Worm (Caenorhabditis elegans): ENCODE results near the gene nac-2.

ce11 chrIII:9071372-9071771 lies 28.3 kb upstream of the nac-2 start, which contains the start of gene lin-12:
- TF ChIP-seq ces-1 (GFP tag; optimal IDR thresholded peaks at IDR 0.05) = no peak
- no peak for TF ChIP-seq nhr-28 (tag; optimal IDR thresholded peaks at IDR 0.05)
- TF ChIP-seq nhr-12 (tag; optimal IDR thresholded peaks at IDR 0.05) = no peak
- TF ChIP-seq lir-3 (tag; optimal IDR thresholded peaks at IDR 0.05; ENCODE audit: poor library complexity) = no peak
- TF ChIP-seq elt-3 (tag; optimal IDR thresholded peaks at IDR 0.05) = no peak
- TF ChIP-seq lin-15B (tag; optimal IDR thresholded peaks at IDR 0.05) = no peak
- TF ChIP-seq egl-27 (tag; optimal IDR thresholded peaks at IDR 0.05) = no peak
- TF ChIP-seq sox-4 (tag; optimal IDR thresholded peaks at IDR 0.05) = no peak
- no peak for TF ChIP-seq pqm-1 (tag; optimal IDR thresholded peaks at IDR 0.05)
- no peak for TF ChIP-seq unc-62 (GFP tag; optimal IDR thresholded peaks at IDR 0.05)
- no peak for TF ChIP-seq lin-14 (GFP tag; optimal IDR thresholded peaks at IDR 0.05)
- no peak for TF ChIP-seq skn-1 (tag; optimal IDR thresholded peaks at IDR 0.05)
- TF ChIP-seq nhr-76 (tag; optimal IDR thresholded peaks at IDR 0.05) = no peak
- no peak for TF ChIP-seq nhr-77 (tag; optimal IDR thresholded peaks at IDR 0.05)
